Worm (Caenorhabditis elegans): Measurements from ENCODE around the gene srt-40.

The srt-40 gene

DNA sequence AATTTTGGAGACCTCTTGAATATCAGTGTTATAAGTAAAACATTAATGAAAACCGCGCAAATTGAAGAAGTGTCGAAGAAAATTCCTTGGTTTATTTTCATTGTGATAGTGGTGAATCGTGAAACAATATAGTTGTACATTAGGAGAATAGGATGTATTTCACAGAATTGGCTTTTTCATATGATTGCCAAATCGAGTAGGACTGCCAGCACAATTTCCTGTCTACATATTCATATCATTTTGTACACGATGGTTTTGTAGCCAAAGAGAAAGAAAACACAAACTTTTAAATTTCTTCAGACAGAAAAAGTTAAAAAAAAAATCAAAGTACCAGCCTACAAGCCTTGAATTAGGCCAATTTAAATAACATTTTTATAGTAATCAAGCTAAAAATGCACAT is 42.3 kb downstream of the srt-40 start, which contains the start of gene str-255:
Gene str-255 (minus strand): TSS at position 101 of the 400 bp plus-strand sequence.
- TF ChIP-seq T22C8.4 (GFP tag; IDR thresholded peaks at IDR 0.05) (no peak), ztf-29 (GFP tag; IDR thresholded peaks at IDR 0.05) (no peak), flt-1 (GFP tag; IDR thresholded peaks at IDR 0.05) (no peak), ztf-23 (GFP tag; IDR thresholded peaks at IDR 0.05) (no peak), cog-1 (tag; optimal IDR thresholded peaks at IDR 0.05) (no peak), ref-1 (GFP tag; conservative IDR thresholded peaks at IDR 0.05) (no peak), klf-2 (GFP tag; conservative IDR thresholded peaks at IDR 0.05) (no peak), tab-1 (GFP tag; IDR thresholded peaks at IDR 0.05) (no peak), med-1 (GFP tag; optimal IDR thresholded peaks at IDR 0.05; ENCODE audit: insufficient read depth) (no peak)

DNA sequence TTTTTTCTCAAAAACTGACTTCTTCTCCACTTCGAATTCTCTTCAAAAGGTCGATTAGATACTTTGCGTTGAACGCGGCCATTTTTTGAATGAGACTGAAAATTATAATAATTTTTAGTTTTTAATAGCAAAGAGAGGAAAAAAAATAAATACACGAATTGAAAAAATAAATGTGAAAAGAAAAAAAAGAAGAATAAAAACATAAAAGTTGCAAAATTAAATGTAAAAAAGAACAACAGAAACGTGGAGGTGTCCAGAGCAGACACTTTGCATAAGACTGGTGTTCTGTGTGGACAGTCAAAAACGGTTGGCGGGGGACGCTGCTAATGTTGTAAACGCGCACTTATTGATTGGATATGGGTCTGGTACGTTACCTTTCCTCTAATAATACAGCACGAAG is 46.8 kb downstream of the srt-40 start, which contains the start of gene C45H4.14:
Gene C45H4.14 (minus strand): TSS at position 101 of the 400 bp plus-strand sequence.
- TF ChIP-seq T22C8.4 (GFP tag; IDR thresholded peaks at IDR 0.05) (no peak), klf-2 (GFP tag; conservative IDR thresholded peaks at IDR 0.05) (no peak), tab-1 (GFP tag; IDR thresholded peaks at IDR 0.05) (no peak), med-1 (GFP tag; optimal IDR thresholded peaks at IDR 0.05; ENCODE audit: insufficient read depth) (no peak), ztf-23 (GFP tag; IDR thresholded peaks at IDR 0.05) (no peak), cog-1 (tag; optimal IDR thresholded peaks at IDR 0.05) (no peak)

DNA sequence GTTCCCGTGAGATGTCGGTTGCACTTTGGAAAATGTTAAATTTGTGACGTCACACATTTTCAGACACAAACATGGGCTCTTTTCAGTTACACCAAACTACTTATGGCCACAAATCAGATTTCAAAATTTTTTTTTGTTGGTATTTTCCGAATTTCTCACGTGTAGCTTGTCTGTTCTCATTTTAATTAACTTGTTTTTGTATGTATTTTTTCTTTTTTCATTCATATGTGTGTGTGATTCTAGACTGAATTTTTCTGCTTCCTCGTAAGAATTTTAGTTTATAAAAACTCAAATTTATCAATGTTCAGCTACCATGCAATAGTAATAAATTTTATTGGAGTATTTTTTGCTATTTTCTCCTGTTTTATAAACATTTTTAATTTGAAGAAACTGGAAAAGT is 49.3 kb downstream of the srt-40 start, which contains the start of gene srbc-22:
Gene srbc-22 (plus strand): TSS at position 301 of the 400 bp plus-strand sequence.
- TF ChIP-seq flt-1 (GFP tag; IDR thresholded peaks at IDR 0.05) (no peak), klf-2 (GFP tag; conservative IDR thresholded peaks at IDR 0.05) (no peak)

DNA sequence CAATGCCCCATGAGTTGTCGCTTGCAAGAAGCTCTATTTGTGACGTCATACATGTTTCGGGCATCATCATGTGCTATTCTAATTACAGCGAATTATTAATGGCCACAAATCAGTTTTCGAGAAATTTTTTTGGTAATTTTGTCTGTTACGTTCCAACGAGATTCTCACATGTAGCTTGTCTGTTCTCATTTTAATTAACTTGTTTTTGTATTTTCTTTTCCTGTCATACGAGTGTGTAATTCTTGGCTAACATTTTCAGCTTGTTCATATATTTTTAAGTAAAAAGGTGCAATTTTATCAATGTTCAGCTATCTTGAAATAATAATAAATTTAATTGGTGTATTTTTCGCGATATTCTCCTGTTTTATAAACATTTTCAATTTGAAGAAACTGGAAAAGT is 50.8 kb downstream of the srt-40 start, which contains the start of gene srbc-21:
Gene srbc-21 (plus strand): TSS at position 301 of the 400 bp plus-strand sequence.
- no peak for TF ChIP-seq cog-1 (tag; optimal IDR thresholded peaks at IDR 0.05)
- TF ChIP-seq ztf-23 (GFP tag; IDR thresholded peaks at IDR 0.05): no peak
- TF ChIP-seq ztf-29 (GFP tag; IDR thresholded peaks at IDR 0.05): no peak
- no peak for TF ChIP-seq med-1 (GFP tag; optimal IDR thresholded peaks at IDR 0.05; ENCODE audit: insufficient read depth)
- no peak for TF ChIP-seq klf-2 (GFP tag; conservative IDR thresholded peaks at IDR 0.05)
- no peak for TF ChIP-seq T22C8.4 (GFP tag; IDR thresholded peaks at IDR 0.05)

Data from whole organism, midembryonic.